Fruit fly (Drosophila melanogaster): Measurements from ENCODE around the gene neo.

The neo gene

DNA sequence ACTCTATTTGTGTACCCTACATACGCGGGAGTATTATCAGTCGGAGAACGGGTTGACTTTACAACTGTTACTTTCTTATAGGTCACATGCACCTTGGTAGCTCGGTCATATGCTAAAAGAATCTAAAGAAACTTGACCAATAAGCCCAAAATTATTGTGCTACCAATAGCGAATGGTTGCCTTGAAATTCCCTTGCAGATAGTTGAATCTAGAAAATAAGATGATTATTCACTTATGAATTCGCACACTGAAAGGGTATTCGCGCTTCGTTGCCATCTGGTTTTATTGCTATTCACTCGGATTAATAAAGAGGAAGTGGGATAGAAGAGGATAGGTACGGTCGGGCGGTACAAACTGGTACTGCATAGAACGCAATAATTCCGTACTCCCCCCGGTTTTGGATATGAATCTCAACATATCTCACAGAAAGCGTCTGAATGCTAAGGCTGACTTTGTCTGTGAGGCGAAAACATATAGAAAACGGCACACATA, 45.1 kb upstream of the neo start (continued):
- TF ChIP-seq zf30C (GFP tag; optimal IDR thresholded peaks at IDR 0.05) (no peak), Meics (GFP tag; optimal IDR thresholded peaks at IDR 0.05) (peak; percentile 76), amos (GFP tag; IDR thresholded peaks at IDR 0.05; ENCODE audit: partially characterized antibody) (no peak), tup (GFP tag; optimal IDR thresholded peaks at IDR 0.05) (no peak), CG4424 (GFP tag; optimal IDR thresholded peaks at IDR 0.05) (peak; percentile 64), CG9797 (GFP tag; optimal IDR thresholded peaks at IDR 0.05) (no peak), CG11093 (GFP tag; IDR thresholded peaks at IDR 0.05) (peak; percentile 53; the same call in 1 of the 3 replicates), CG12071 (GFP tag; optimal IDR thresholded peaks at IDR 0.05) (peak; percentile 70), HLHmδ (GFP tag; optimal IDR thresholded peaks at IDR 0.05) (no peak), Ravus (GFP tag; IDR thresholded peaks at IDR 0.05) (no peak), row (GFP tag; IDR thresholded peaks at IDR 0.05) (peak; percentile 94), CG8924 (tag; optimal IDR thresholded peaks at IDR 0.05) (peak; percentile 52), MBD-R2 (GFP tag; IDR thresholded peaks at IDR 0.05) (peak; percentile 56; the same call in 1 of the 2 replicates), vnd (GFP tag; IDR thresholded peaks at IDR 0.05; ENCODE audit: partially characterized antibody) (no peak), otp (GFP tag; IDR thresholded peaks at IDR 0.05) (0 out of 3 replicates have a peak, but pooled peaks have one; percentile 30), Bgb (GFP tag; IDR thresholded peaks at IDR 0.05; ENCODE audit: partially characterized antibody) (no peak), ftz-f1 (GFP tag; optimal IDR thresholded peaks at IDR 0.05) (no peak), ac (GFP tag; optimal IDR thresholded peaks at IDR 0.05) (no peak), dmrt99B (tag; optimal IDR thresholded peaks at IDR 0.05) (peak; percentile 67), unc-4 (GFP tag; IDR thresholded peaks at IDR 0.05; ENCODE audit: partially characterized antibody) (no peak), BEAF-32 (GFP tag; optimal IDR thresholded peaks at IDR 0.05) (no peak), Sox100B (GFP tag; optimal IDR thresholded peaks at IDR 0.05) (peak; percentile 72), B-H2 (GFP tag; optimal IDR thresholded peaks at IDR 0.05) (peak; percentile 64), kay (GFP tag; optimal IDR thresholded peaks at IDR 0.05) (peak; percentile 89), ttk (GFP tag; IDR thresholded peaks at IDR 0.05) (peak; percentile 41; the same call in 1 of the 2 replicates), maf-S (GFP tag; optimal IDR thresholded peaks at IDR 0.05) (peak; percentile 71), NC2α (GFP tag; optimal IDR thresholded peaks at IDR 0.05) (peak; percentile 16), Abd-B (GFP tag; optimal IDR thresholded peaks at IDR 0.05) (peak; percentile 89), CG17186 (GFP tag; optimal IDR thresholded peaks at IDR 0.05) (no peak), Camta (GFP tag; optimal IDR thresholded peaks at IDR 0.05) (peak; percentile 45), prd (optimal IDR thresholded peaks at IDR 0.05) (no peak), prd (GFP tag; IDR thresholded peaks at IDR 0.05) (peak; percentile 80), hth (optimal IDR thresholded peaks at IDR 0.05) (no peak), Kr (GFP tag; optimal IDR thresholded peaks at IDR 0.05) (no peak), Hand (GFP tag; optimal IDR thresholded peaks at IDR 0.05) (peak; percentile 77), CG13894 (tag; optimal IDR thresholded peaks at IDR 0.05) (peak; percentile 99), Optix (GFP tag; IDR thresholded peaks at IDR 0.05) (peak; percentile 70; the same call in 1 of the 3 replicates), Neu2 (GFP tag; optimal IDR thresholded peaks at IDR 0.05; ENCODE audit: borderline replicate concordance) (no peak), Doc2 (GFP tag; IDR thresholded peaks at IDR 0.05) (no peak), gro (GFP tag; optimal IDR thresholded peaks at IDR 0.05) (no peak), ab (GFP tag; optimal IDR thresholded peaks at IDR 0.05) (peak; percentile 49), pnt (GFP tag; optimal IDR thresholded peaks at IDR 0.05) (peak; percentile 56), CG2889 (GFP tag; IDR thresholded peaks at IDR 0.05) (peak; percentile 37; the same call in 1 of the 3 replicates), CG6854 (GFP tag; optimal IDR thresholded peaks at IDR 0.05) (no peak), inv (GFP tag; IDR thresholded peaks at IDR 0.05; ENCODE audit: partially characterized antibody) (no peak), fu2 (GFP tag; optimal IDR thresholded peaks at IDR 0.05) (peak; percentile 85), CG31365 (tag; optimal IDR thresholded peaks at IDR 0.05) (peak; percentile 40), en (GFP tag; optimal IDR thresholded peaks at IDR 0.05) (no peak), CG16779 (GFP tag; IDR thresholded peaks at IDR 0.05) (0 out of 2 replicates have a peak, but pooled peaks have one; percentile 6), ham (GFP tag; IDR thresholded peaks at IDR 0.05) (peak; percentile 69; the same call in 1 of the 2 replicates), her (GFP tag; optimal IDR thresholded peaks at IDR 0.05) (peak; percentile 58)

Measured in whole organism, embryonic.